Worm (Caenorhabditis elegans) whole organism, L1 larva: ENCODE data around the gene oac-15.

Experiments
- F16B12.6 ChIP-seq: fragments of 150-350 bp; optimal IDR thresholded peaks from 2 replicates; lab custom pipeline; 2014; ENCODE audit warnings: missing biosample characterization, missing genetic modification characterization
- aly-2 ChIP-seq: fragments of 150-350 bp; optimal IDR thresholded peaks from 2 replicates; lab custom pipeline; 2014; ENCODE audit warnings: missing biosample characterization, missing genetic modification characterization
- ama-1 ChIP-seq: fragments of 150-350 bp; optimal IDR thresholded peaks from 2 replicates; lab custom pipeline; 2014
- ceh-88 ChIP-seq: fragments of 200-800 bp; sonication (Bioruptor generic); IDR thresholded peaks from 2 replicates; pipeline ENCODE4 v1.3.6; 2022; ENCODE audit warnings: missing genetic modification characterization, missing compliant biosample characterization
- jun-1 ChIP-seq: fragments of 150-350 bp; optimal IDR thresholded peaks from 2 replicates; lab custom pipeline; 2014; ENCODE audit warnings: missing biosample characterization, missing genetic modification reagents, missing genetic modification characterization
- lin-13 ChIP-seq: fragments of 150-350 bp; optimal IDR thresholded peaks from 2 replicates; lab custom pipeline; 2014; ENCODE audit warnings: missing biosample characterization, missing genetic modification reagents, missing genetic modification characterization
- nhr-84 ChIP-seq: sonication (generic microtip); optimal IDR thresholded peaks from 2 replicates; lab custom pipeline; 2017; ENCODE audit warnings: missing biosample characterization, missing genetic modification characterization
- unc-62 ChIP-seq: fragments of 150-350 bp; optimal IDR thresholded peaks from 2 replicates; lab custom pipeline; 2014; ENCODE audit warnings: missing biosample characterization, missing genetic modification reagents, missing genetic modification characterization

ce11 chrV:16163719-16164118 is 46.0 kb downstream of the oac-15 start, which contains the start of gene F10A3.12:
- TF ChIP-seq ama-1 = no peak
- no peak for TF ChIP-seq ceh-88 (GFP tag; lab: Robert Waterston, UW)
- TF ChIP-seq F16B12.6 (tag; lab: Kevin White, UChicago) = no peak
- TF ChIP-seq jun-1 (tag; lab: Kevin White, UChicago) = no peak
- TF ChIP-seq lin-13 (GFP tag; lab: Kevin White, UChicago) = no peak
- no peak for TF ChIP-seq unc-62 (GFP tag; lab: Kevin White, UChicago)
- no peak for TF ChIP-seq nhr-84
- TF ChIP-seq aly-2 = no peak
